Worm (Caenorhabditis elegans) whole organism, L1 larva: ENCODE measurements around the gene C03A7.13.

Source experiments
- C16A3.4 ChIP-seq: fragments of 150-350 bp; optimal IDR thresholded peaks from 2 replicates; lab custom pipeline; 2014; ENCODE audit warnings: missing biosample characterization, missing genetic modification characterization
- Y116A8C.19 ChIP-seq: sonication (generic microtip); optimal IDR thresholded peaks from 2 replicates; lab custom pipeline; 2016; ENCODE audit warnings: missing compliant biosample characterization, missing genetic modification characterization, borderline replicate concordance
- aha-1 ChIP-seq: fragments of 150-350 bp; optimal IDR thresholded peaks from 2 replicates; lab custom pipeline; 2014; ENCODE audit warnings: missing biosample characterization, missing genetic modification characterization
- aly-2 ChIP-seq: fragments of 150-350 bp; optimal IDR thresholded peaks from 2 replicates; lab custom pipeline; 2014; ENCODE audit warnings: missing biosample characterization, missing genetic modification characterization
- ceh-8 ChIP-seq: fragments of 200-800 bp; sonication (Bioruptor generic); optimal IDR thresholded peaks from 2 replicates; lab custom pipeline; 2018; ENCODE audit warnings: mild to moderate bottlenecking, missing genetic modification characterization, moderate library complexity, missing compliant biosample characterization
- ceh-88 ChIP-seq: fragments of 200-800 bp; sonication (Bioruptor generic); IDR thresholded peaks from 2 replicates; pipeline ENCODE4 v1.3.6; 2022; ENCODE audit warnings: missing genetic modification characterization, missing compliant biosample characterization
- ceh-90 ChIP-seq: sonication (generic microtip); optimal IDR thresholded peaks from 2 replicates; lab custom pipeline; 2016; ENCODE audit warnings: missing genetic modification characterization, missing compliant biosample characterization
- ces-1 ChIP-seq: fragments of 150-350 bp; optimal IDR thresholded peaks from 2 replicates; lab custom pipeline; 2014; ENCODE audit warnings: missing biosample characterization, missing genetic modification reagents, missing genetic modification characterization
- dpl-1 ChIP-seq, 3 experiments: fragments of 150-350 bp in 2 of 3; sonication (generic microtip) in 1 of 3; optimal IDR thresholded peaks; 2 replicates each; lab custom pipeline; 2014 to 2017; ENCODE audit warnings: missing biosample characterization in 3 of 3, missing genetic modification characterization in 3 of 3, missing genetic modification reagents in 3 of 3
- efl-3 ChIP-seq: fragments of 200-800 bp; sonication (Bioruptor generic); optimal IDR thresholded peaks from 2 replicates; lab custom pipeline; 2018; ENCODE audit warnings: mild to moderate bottlenecking, missing genetic modification characterization, missing compliant biosample characterization
- egl-13 ChIP-seq: sonication (generic microtip); optimal IDR thresholded peaks from 2 replicates; lab custom pipeline; 2016; ENCODE audit warnings: missing genotype, missing genetic modification reagents, missing genetic modification characterization, missing compliant biosample characterization
- elt-2 ChIP-seq: sonication (generic microtip); optimal IDR thresholded peaks from 2 replicates; lab custom pipeline; 2016; ENCODE audit warnings: missing genetic modification characterization, mild to moderate bottlenecking, inconsistent platforms, missing compliant biosample characterization, missing genetic modification reagents
- elt-3 ChIP-seq, 6 experiments: fragments of 150-350 bp in 1 of 6; sonication (generic microtip); optimal IDR thresholded peaks; 2 replicates each; lab custom pipeline; 2017 to 2018; ENCODE audit warnings: missing biosample characterization in 6 of 6, missing genetic modification characterization in 6 of 6, inconsistent platforms in 1 of 6
- ets-5 ChIP-seq: fragments of 200-800 bp; sonication (Bioruptor generic); IDR thresholded peaks from 2 replicates; pipeline ENCODE4 v1.3.6; 2022; ENCODE audit warnings: missing genetic modification characterization, missing compliant biosample characterization
- fkh-4 ChIP-seq: sonication (generic microtip); optimal IDR thresholded peaks from 2 replicates; lab custom pipeline; 2016; ENCODE audit warnings: missing compliant biosample characterization, missing genetic modification characterization, borderline replicate concordance
- fkh-8 ChIP-seq: sonication (generic microtip); optimal IDR thresholded peaks from 2 replicates; lab custom pipeline; 2016; ENCODE audit warnings: mild to moderate bottlenecking, missing genetic modification characterization, missing compliant biosample characterization
- hlh-17 ChIP-seq: fragments of 200-800 bp; sonication (Bioruptor generic); optimal IDR thresholded peaks from 2 replicates; lab custom pipeline; 2018; ENCODE audit warnings: missing genetic modification characterization, mild to moderate bottlenecking, missing compliant biosample characterization, moderate library complexity, borderline replicate concordance
- hlh-4 ChIP-seq: sonication (generic microtip); optimal IDR thresholded peaks from 2 replicates; lab custom pipeline; 2016; ENCODE audit warnings: mild to moderate bottlenecking, missing genetic modification characterization, missing compliant biosample characterization
- irx-1 ChIP-seq: sonication (generic microtip); optimal IDR thresholded peaks from 2 replicates; lab custom pipeline; 2016; ENCODE audit warnings: missing genetic modification characterization, missing compliant biosample characterization
- isw-1 ChIP-seq: fragments of 200-800 bp; sonication (Bioruptor generic); IDR thresholded peaks from 2 replicates; pipeline ENCODE4 v1.3.6; 2022; ENCODE audit warnings: missing genetic modification characterization, missing compliant biosample characterization
- lin-15B ChIP-seq: fragments of 150-350 bp; sonication (generic microtip); optimal IDR thresholded peaks from 3 replicates; lab custom pipeline; 2014; ENCODE audit warnings: missing biosample characterization, missing genetic modification characterization
- mef-2 ChIP-seq: fragments of 150-350 bp; optimal IDR thresholded peaks from 2 replicates; lab custom pipeline; 2014; ENCODE audit warnings: missing biosample characterization, missing genetic modification characterization
- nhr-47 ChIP-seq: sonication (generic microtip); optimal IDR thresholded peaks from 2 replicates; lab custom pipeline; 2016; ENCODE audit warnings: mild to moderate bottlenecking, missing genetic modification characterization, moderate library complexity, missing compliant biosample characterization
- nhr-77 ChIP-seq: fragments of 150-350 bp; optimal IDR thresholded peaks from 2 replicates; lab custom pipeline; 2014; ENCODE audit warnings: missing biosample characterization, missing genetic modification characterization
- pag-3 ChIP-seq: sonication (generic microtip); optimal IDR thresholded peaks from 2 replicates; lab custom pipeline; 2017; ENCODE audit warnings: missing genetic modification characterization, mild to moderate bottlenecking, missing compliant biosample characterization, antibody characterized with exemption, borderline replicate concordance; ENCODE audit not compliant: insufficient read depth
- pqm-1 ChIP-seq: sonication (generic microtip); optimal IDR thresholded peaks from 3 replicates; lab custom pipeline; 2017; ENCODE audit warnings: missing biosample characterization, missing genetic modification characterization
- rnt-1 ChIP-seq: sonication (generic microtip); optimal IDR thresholded peaks from 2 replicates; lab custom pipeline; 2016; ENCODE audit warnings: mild to moderate bottlenecking, missing genetic modification characterization, moderate library complexity, missing compliant biosample characterization
- skn-1 ChIP-seq: fragments of 150-350 bp; optimal IDR thresholded peaks from 2 replicates; lab custom pipeline; 2014; ENCODE audit warnings: missing biosample characterization, missing genetic modification characterization
- tbx-2 ChIP-seq: sonication (generic microtip); optimal IDR thresholded peaks from 2 replicates; lab custom pipeline; 2016; ENCODE audit warnings: missing genetic modification characterization, missing compliant biosample characterization
- unc-130 ChIP-seq: fragments of 150-350 bp; optimal IDR thresholded peaks from 2 replicates; lab custom pipeline; 2017; ENCODE audit warnings: missing biosample characterization, missing genetic modification characterization, inconsistent platforms
- unc-30 ChIP-seq: sonication (generic microtip); optimal IDR thresholded peaks from 2 replicates; lab custom pipeline; 2017; ENCODE audit warnings: missing biosample characterization, missing genetic modification characterization
- xbp-1 ChIP-seq: sonication (generic microtip); optimal IDR thresholded peaks from 2 replicates; lab custom pipeline; 2016; ENCODE audit warnings: missing genetic modification characterization, missing compliant biosample characterization
- zip-4 ChIP-seq: fragments of 200-800 bp; sonication (Bioruptor generic); optimal IDR thresholded peaks from 2 replicates; lab custom pipeline; 2018; ENCODE audit warnings: mild to moderate bottlenecking, missing genetic modification characterization, moderate library complexity, missing compliant biosample characterization
- ztf-4 ChIP-seq: fragments of 150-350 bp; optimal IDR thresholded peaks from 2 replicates; lab custom pipeline; 2014; ENCODE audit warnings: missing biosample characterization, missing genetic modification characterization

C03A7.13 gene

DNA sequence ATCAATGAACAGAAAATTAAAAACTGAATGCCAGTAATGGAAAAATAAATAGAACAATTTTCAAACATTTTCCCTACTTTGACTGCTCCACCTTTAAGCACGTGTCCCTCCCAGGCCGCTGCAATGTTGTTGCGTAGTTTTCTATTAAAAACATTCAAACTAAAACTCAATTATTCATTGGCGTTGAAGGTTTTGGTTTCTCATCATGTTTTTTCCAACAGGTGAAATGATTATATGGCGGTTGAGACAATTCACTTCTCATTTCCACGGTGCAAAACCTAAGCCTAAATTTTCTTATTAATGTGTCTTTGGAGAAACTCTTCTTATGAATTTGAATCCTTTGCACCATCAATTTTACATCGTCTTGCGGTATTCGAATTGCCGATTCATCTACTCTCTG, 41.5 kb downstream of the C03A7.13 start, which contains the start of gene srh-130:
Gene srh-130 (plus strand): TSS at position 301 of the 400 bp plus-strand sequence.
- TF ChIP-seq rnt-1 (tag; lab: Kevin White, UChicago) (no peak), unc-30 (tag; lab: Kevin White, UChicago) (no peak), C16A3.4 (tag; lab: Kevin White, UChicago) (no peak), efl-3 (GFP tag; lab: Kevin White, UChicago) (no peak), pag-3 (tag; lab: Kevin White, UChicago) (no peak), hlh-17 (GFP tag; lab: Kevin White, UChicago) (no peak), ceh-88 (no peak), ceh-90 (no peak), elt-3 (tag; optimal IDR thresholded peaks at IDR 0.05; lab: Kevin White, UChicago) (no peak), ztf-4 (tag; lab: Kevin White, UChicago) (no peak)

DNA sequence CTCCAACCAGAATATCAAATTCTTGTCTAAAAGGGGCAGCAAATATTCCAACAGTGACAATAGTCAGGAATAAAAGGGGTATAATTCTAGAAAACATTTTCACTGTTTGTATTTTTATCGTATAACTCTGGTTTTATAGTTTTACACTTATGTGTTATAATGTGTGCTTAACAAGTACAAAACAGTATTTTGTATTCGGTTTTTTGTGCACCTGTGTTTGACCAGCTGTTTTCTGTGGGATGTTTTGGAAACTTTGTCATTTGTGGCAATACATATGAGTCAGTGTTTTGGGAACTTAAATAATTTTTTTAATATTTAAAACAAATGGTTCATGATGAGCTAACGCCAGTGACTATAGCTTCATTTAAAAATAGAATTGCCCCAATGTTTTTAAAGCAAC, 45.9 kb downstream of the C03A7.13 start, which contains the start of gene F14F9.6:
Gene F14F9.6 (minus strand): TSS at position 101 of the 400 bp plus-strand sequence.
- TF ChIP-seq nhr-77 = no peak
- no peak for TF ChIP-seq tbx-2
- no peak for TF ChIP-seq ets-5 (GFP tag; lab: Robert Waterston, UW)
- TF ChIP-seq mef-2 (tag; lab: Kevin White, UChicago) = no peak
- TF ChIP-seq ceh-8 (GFP tag; lab: Kevin White, UChicago) = no peak
- TF ChIP-seq unc-30 (tag; lab: Kevin White, UChicago) = no peak
- no peak for TF ChIP-seq rnt-1 (tag; lab: Kevin White, UChicago)
- no peak for TF ChIP-seq aly-2 (tag; lab: Kevin White, UChicago)
- TF ChIP-seq ces-1 (GFP tag; lab: Kevin White, UChicago) = no peak
- no peak for TF ChIP-seq efl-3 (GFP tag; lab: Kevin White, UChicago)
- no peak for TF ChIP-seq xbp-1 (tag; lab: Kevin White, UChicago)
- no peak for TF ChIP-seq fkh-8
- TF ChIP-seq skn-1 (tag; lab: Kevin White, UChicago) = no peak
- no peak for TF ChIP-seq irx-1 (tag; lab: Kevin White, UChicago)
- TF ChIP-seq pqm-1 = no peak
- no peak for TF ChIP-seq egl-13 (tag; lab: Kevin White, UChicago)

DNA sequence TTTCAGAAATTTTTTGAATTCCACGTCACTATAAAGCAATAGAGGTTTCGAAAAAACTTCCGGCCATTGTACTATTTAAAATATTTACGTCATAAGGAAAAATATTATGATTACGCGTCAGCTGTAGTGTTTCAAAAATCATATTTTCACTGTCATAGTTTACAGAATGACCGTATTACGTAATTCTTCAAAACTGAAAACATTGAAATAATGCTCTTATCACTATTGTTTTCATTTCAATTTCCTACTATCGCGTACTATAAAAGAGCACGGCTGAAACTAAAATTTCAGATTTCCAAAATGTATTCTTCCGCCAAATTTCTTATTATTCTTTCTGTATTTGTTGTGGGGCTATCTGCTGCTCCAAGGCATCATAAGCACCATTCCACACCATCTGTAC, 47.8 kb downstream of the C03A7.13 start, which contains the start of gene F14F9.2:
Gene F14F9.2 (plus strand): TSS at position 301 of the 400 bp plus-strand sequence.
- TF ChIP-seq unc-30 (tag; lab: Kevin White, UChicago) (no peak), elt-2 (tag; lab: Kevin White, UChicago) (no peak), lin-15B (tag; lab: Kevin White, UChicago) (no peak), zip-4 (GFP tag; lab: Kevin White, UChicago) (no peak), hlh-4 (tag; lab: Kevin White, UChicago) (no peak), aly-2 (tag; lab: Kevin White, UChicago) (no peak), Y116A8C.19 (no peak), fkh-4 (tag; lab: Kevin White, UChicago) (no peak)
- TF ChIP-seq, all 84 proteins: peak for 0

DNA sequence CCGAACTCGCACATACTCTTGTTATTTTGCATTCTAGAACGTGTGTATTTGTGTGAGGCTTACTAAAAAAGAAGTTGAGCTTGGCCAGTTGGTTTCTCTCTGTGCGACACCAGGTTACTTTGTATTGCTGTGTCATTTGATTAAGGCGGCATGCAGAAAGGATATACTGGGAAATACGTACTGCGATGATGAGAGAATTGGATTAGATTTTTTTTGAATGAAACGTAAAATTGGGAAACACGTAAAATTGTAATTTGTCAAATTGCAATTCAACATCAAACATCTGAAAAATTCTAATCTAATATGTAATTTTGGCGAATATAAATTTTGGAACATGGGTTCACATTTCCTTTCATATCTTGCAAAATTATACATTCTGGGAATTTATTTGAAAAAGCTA, 48.6 kb downstream of the C03A7.13 start, which contains the start of gene srh-129:
Gene srh-129 (minus strand): TSS at position 101 of the 400 bp plus-strand sequence.
- TF ChIP-seq aha-1 (tag; lab: Kevin White, UChicago) (no peak), fkh-8 (peak; percentile 26)

DNA sequence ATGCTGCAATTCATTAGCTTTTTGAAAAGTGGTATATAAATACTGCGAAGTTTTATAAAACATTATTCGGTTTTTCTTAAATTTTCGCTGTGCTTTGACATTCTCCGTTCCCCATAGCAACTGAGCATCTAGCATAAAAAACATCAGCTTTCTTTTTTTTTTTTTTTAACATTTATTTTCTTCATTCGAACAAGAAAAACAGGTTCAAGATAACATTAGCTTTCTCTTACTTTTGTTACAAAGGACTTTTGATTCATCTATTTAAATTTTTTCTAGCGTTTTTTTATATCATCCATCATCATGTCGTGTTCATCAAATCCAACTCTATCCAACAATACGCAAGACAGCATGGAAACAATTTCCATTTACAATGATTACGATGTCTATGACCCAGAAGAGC, 54.4 kb downstream of the C03A7.13 start, which contains the start of gene F14F9.3:
Gene F14F9.3 (plus strand): TSS at position 301 of the 400 bp plus-strand sequence.
- no peak for TF ChIP-seq unc-130 (tag; lab: Kevin White, UChicago)

DNA sequence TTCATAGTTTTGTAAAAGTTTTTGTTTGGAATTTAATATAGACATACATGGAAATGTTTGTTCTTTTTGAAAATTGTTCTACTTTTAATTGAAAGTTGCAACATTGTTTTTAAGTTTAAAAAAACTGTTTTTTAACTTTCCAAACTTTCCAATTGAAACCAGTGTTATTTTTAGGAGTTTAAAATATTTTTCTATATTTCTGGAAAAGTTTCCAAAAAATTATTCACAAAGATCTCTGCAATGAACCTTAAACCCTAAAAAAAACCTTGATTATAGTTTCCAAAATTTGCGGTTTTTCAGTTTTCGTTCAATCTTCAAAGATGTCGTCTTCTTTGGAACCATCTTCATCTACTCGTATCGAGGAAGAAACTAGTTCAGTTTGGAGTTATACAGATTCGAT, 59.9 kb downstream of the C03A7.13 start, which contains the start of gene F14F9.4:
Gene F14F9.4 (plus strand): TSS at position 301 of the 400 bp plus-strand sequence.
- TF ChIP-seq dpl-1 (GFP tag; optimal IDR thresholded peaks at IDR 0.05; lab: Kevin White, UChicago) (no peak), isw-1 (GFP tag; lab: Robert Waterston, UW) (no peak), nhr-47 (tag; lab: Kevin White, UChicago) (no peak)
- TF ChIP-seq, all 84 proteins: peak for 0
